Worm (Caenorhabditis elegans) whole organism, L3 larva: Measurements from ENCODE around the gene slc-9B.2.

Experiments used
- R02D3.7 ChIP-seq: fragments of 150-350 bp; optimal IDR thresholded peaks from 2 replicates; lab custom pipeline; 2014; ENCODE audit warnings: missing biosample characterization, missing genetic modification characterization
- ZK546.5 ChIP-seq: sonication (generic microtip); optimal IDR thresholded peaks from 2 replicates; lab custom pipeline; 2017; ENCODE audit warnings: missing biosample characterization, missing genetic modification characterization
- ceh-28 ChIP-seq: fragments of 150-350 bp; optimal IDR thresholded peaks from 2 replicates; lab custom pipeline; 2014; ENCODE audit warnings: missing biosample characterization, missing genetic modification reagents, missing genetic modification characterization
- ceh-82 ChIP-seq: fragments of 150-350 bp; optimal IDR thresholded peaks from 2 replicates; lab custom pipeline; 2014; ENCODE audit warnings: missing biosample characterization, missing genetic modification characterization
- ceh-9 ChIP-seq: sonication (generic microtip); optimal IDR thresholded peaks from 2 replicates; lab custom pipeline; 2018; ENCODE audit warnings: missing biosample characterization, missing genetic modification characterization
- daf-12 ChIP-seq: fragments of 150-350 bp; optimal IDR thresholded peaks from 2 replicates; lab custom pipeline; 2014; ENCODE audit warnings: missing biosample characterization, missing genetic modification reagents, missing genetic modification characterization
- egl-27 ChIP-seq: sonication (generic microtip); optimal IDR thresholded peaks from 4 replicates; lab custom pipeline; 2017; ENCODE audit warnings: missing biosample characterization, missing genetic modification reagents, missing genetic modification characterization
- elt-1 ChIP-seq: fragments of 150-350 bp; optimal IDR thresholded peaks from 2 replicates; lab custom pipeline; 2014; ENCODE audit warnings: missing biosample characterization, missing genetic modification characterization
- elt-2 ChIP-seq: sonication (generic microtip); optimal IDR thresholded peaks from 2 replicates; lab custom pipeline; 2016; ENCODE audit warnings: missing genetic modification reagents, mild to moderate bottlenecking, missing genetic modification characterization, missing compliant biosample characterization
- elt-3 ChIP-seq, 3 experiments: fragments of 150-350 bp in 1 of 3; sonication (generic microtip) in 2 of 3; optimal IDR thresholded peaks; 2 replicates in 2 of 3; 4 replicates in 1 of 3; lab custom pipeline; 2014 to 2017; ENCODE audit warnings: missing biosample characterization in 3 of 3, missing genetic modification characterization in 3 of 3
- eor-1 ChIP-seq, 2 experiments: fragments of 150-350 bp; optimal IDR thresholded peaks; 2 replicates each; lab custom pipeline; 2014 to 2018; ENCODE audit warnings: missing biosample characterization in 2 of 2, missing genetic modification characterization in 2 of 2
- fkh-2 ChIP-seq: fragments of 150-350 bp; optimal IDR thresholded peaks from 2 replicates; lab custom pipeline; 2014; ENCODE audit warnings: missing biosample characterization, missing genetic modification reagents, missing genetic modification characterization
- fos-1 ChIP-seq: fragments of 150-350 bp; optimal IDR thresholded peaks from 2 replicates; lab custom pipeline; 2014; ENCODE audit warnings: missing biosample characterization, missing genetic modification characterization
- hmg-11 ChIP-seq: sonication (generic microtip); optimal IDR thresholded peaks from 2 replicates; lab custom pipeline; 2016; ENCODE audit warnings: missing genetic modification characterization, missing compliant biosample characterization
- lin-15B ChIP-seq: fragments of 150-350 bp; optimal IDR thresholded peaks from 2 replicates; lab custom pipeline; 2014; ENCODE audit warnings: missing biosample characterization, missing genetic modification characterization
- lin-39 ChIP-seq: fragments of 150-350 bp; optimal IDR thresholded peaks from 2 replicates; lab custom pipeline; 2018; ENCODE audit warnings: missing biosample characterization, missing genetic modification reagents, missing genetic modification characterization
- lsy-12 ChIP-seq: sonication (generic microtip); optimal IDR thresholded peaks from 2 replicates; lab custom pipeline; 2016; ENCODE audit warnings: mild to moderate bottlenecking, missing genetic modification characterization, missing compliant biosample characterization
- mdl-1 ChIP-seq: fragments of 150-350 bp; optimal IDR thresholded peaks from 2 replicates; lab custom pipeline; 2014; ENCODE audit warnings: missing biosample characterization, missing genetic modification characterization
- mml-1 ChIP-seq: fragments of 150-350 bp; sonication (generic microtip); optimal IDR thresholded peaks from 3 replicates; lab custom pipeline; 2014; ENCODE audit warnings: missing biosample characterization, missing genetic modification characterization
- nfya-1 ChIP-seq: sonication (generic microtip); optimal IDR thresholded peaks from 2 replicates; lab custom pipeline; 2017; ENCODE audit warnings: missing genetic modification characterization, mild to moderate bottlenecking, missing compliant biosample characterization, antibody characterized with exemption, moderate library complexity; ENCODE audit not compliant: insufficient read depth
- nhr-11 ChIP-seq: fragments of 150-350 bp; optimal IDR thresholded peaks from 2 replicates; lab custom pipeline; 2014; ENCODE audit warnings: missing biosample characterization, missing genetic modification characterization
- nhr-25 ChIP-seq: sonication (generic microtip); optimal IDR thresholded peaks from 2 replicates; lab custom pipeline; 2017; ENCODE audit warnings: missing biosample characterization, missing genetic modification characterization
- nhr-28 ChIP-seq: fragments of 150-350 bp; optimal IDR thresholded peaks from 2 replicates; lab custom pipeline; 2014; ENCODE audit warnings: missing biosample characterization, missing genetic modification characterization
- nhr-43 ChIP-seq: sonication (generic microtip); optimal IDR thresholded peaks from 2 replicates; lab custom pipeline; 2016; ENCODE audit warnings: mild to moderate bottlenecking, missing genetic modification characterization, missing compliant biosample characterization; ENCODE audit not compliant: poor library complexity, severe bottlenecking
- nhr-67 ChIP-seq: fragments of 150-350 bp; optimal IDR thresholded peaks from 2 replicates; lab custom pipeline; 2014; ENCODE audit warnings: missing biosample characterization, missing genetic modification characterization
- nhr-76 ChIP-seq: fragments of 150-350 bp; sonication (generic microtip); optimal IDR thresholded peaks from 5 replicates; lab custom pipeline; 2014; ENCODE audit warnings: missing biosample characterization, missing genetic modification characterization
- nhr-77 ChIP-seq: fragments of 150-350 bp; optimal IDR thresholded peaks from 2 replicates; lab custom pipeline; 2014; ENCODE audit warnings: missing biosample characterization, missing genetic modification characterization
- pha-4 ChIP-seq: fragments of 150-350 bp; optimal IDR thresholded peaks from 2 replicates; lab custom pipeline; 2014; ENCODE audit warnings: missing biosample characterization, missing genetic modification reagents, missing genetic modification characterization
- pqm-1 ChIP-seq: fragments of 150-350 bp; optimal IDR thresholded peaks from 2 replicates; lab custom pipeline; 2017; ENCODE audit warnings: missing biosample characterization, missing genetic modification characterization, inconsistent platforms
- sea-2 ChIP-seq: fragments of 150-350 bp; sonication (generic microtip); optimal IDR thresholded peaks from 4 replicates; lab custom pipeline; 2014; ENCODE audit warnings: missing biosample characterization, missing genetic modification reagents, missing genetic modification characterization
- snpc-4 ChIP-seq: fragments of 150-350 bp; optimal IDR thresholded peaks from 2 replicates; lab custom pipeline; 2014; ENCODE audit warnings: missing biosample characterization, missing genetic modification characterization
- tbx-2 ChIP-seq: sonication (generic microtip); optimal IDR thresholded peaks from 2 replicates; lab custom pipeline; 2016; ENCODE audit warnings: mild to moderate bottlenecking, missing genetic modification characterization, missing compliant biosample characterization
- unc-39 ChIP-seq: sonication (generic microtip); optimal IDR thresholded peaks from 4 replicates; lab custom pipeline; 2017; ENCODE audit warnings: missing biosample characterization, missing genetic modification characterization
- unc-62 ChIP-seq: fragments of 150-350 bp; sonication (generic microtip); optimal IDR thresholded peaks from 4 replicates; lab custom pipeline; 2014; ENCODE audit warnings: missing biosample characterization, missing genetic modification reagents, missing genetic modification characterization
- zag-1 ChIP-seq: fragments of 150-350 bp; optimal IDR thresholded peaks from 2 replicates; lab custom pipeline; 2014; ENCODE audit warnings: missing biosample characterization, missing genetic modification characterization

The slc-9B.2 gene

ce11 chrV:16302439-16302838 lies 36.4 kb upstream of the slc-9B.2 start, which contains the start of the genes C31A11.13 and oac-6:
Gene C31A11.13 (minus strand): TSS chrV:16302551.
Gene oac-6 (plus strand): TSS chrV:16302717.
- TF ChIP-seq daf-12 (tag; lab: Kevin White, UChicago) (no peak), lin-15B (tag; lab: Kevin White, UChicago) (no peak), nhr-77 (tag; lab: Kevin White, UChicago) (no peak), nfya-1 (tag; lab: Kevin White, UChicago) (no peak), ceh-82 (tag; lab: Kevin White, UChicago) (no peak), ceh-9 (tag; lab: Kevin White, UChicago) (no peak), nhr-67 (tag; lab: Kevin White, UChicago) (no peak), tbx-2 (no peak), lin-39 (tag; lab: Kevin White, UChicago) (no peak), elt-2 (tag; lab: Kevin White, UChicago) (peak; percentile 58), pqm-1 (tag; lab: Kevin White, UChicago) (peak; percentile 60), hmg-11 (tag; lab: Kevin White, UChicago) (no peak), elt-3 (tag; optimal IDR thresholded peaks at IDR 0.05; lab: Kevin White, UChicago) (no peak), fkh-2 (tag; lab: Kevin White, UChicago) (no peak)
- TF ChIP-seq, all 47 proteins: peak for 2

- TF ChIP-seq lsy-12: no peak
- no peak for TF ChIP-seq unc-62 (GFP tag; lab: Kevin White, UChicago)
- TF ChIP-seq zag-1 (tag; lab: Kevin White, UChicago): no peak
- TF ChIP-seq ceh-28: no peak
- no peak for TF ChIP-seq ceh-82 (tag; lab: Kevin White, UChicago)
- no peak for TF ChIP-seq fos-1 (tag; lab: Kevin White, UChicago)
- TF ChIP-seq nhr-67 (tag; lab: Kevin White, UChicago): no peak
- no peak for TF ChIP-seq nhr-43
- no peak for TF ChIP-seq lin-39 (tag; lab: Kevin White, UChicago)
- TF ChIP-seq nhr-76 (tag; lab: Kevin White, UChicago): no peak
- TF ChIP-seq lin-15B (tag; lab: Kevin White, UChicago): no peak
- TF ChIP-seq hmg-11 (tag; lab: Kevin White, UChicago): no peak
Observed at ce11 chrV:16307253-16307652, 31.6 kb upstream of the slc-9B.2 start, which contains the start of gene srxa-7. Gene srxa-7 (plus strand): TSS chrV:16307553.

- TF ChIP-seq unc-62 (GFP tag; lab: Kevin White, UChicago) (no peak), nhr-28 (tag; lab: Kevin White, UChicago) (no peak), ceh-82 (tag; lab: Kevin White, UChicago) (no peak), egl-27 (tag; lab: Kevin White, UChicago) (no peak), sea-2 (no peak), fkh-2 (tag; lab: Kevin White, UChicago) (no peak)
Observed at ce11 chrV:16308343-16308742, 30.5 kb upstream of the slc-9B.2 start.

- peak; percentile 15 for TF ChIP-seq elt-2 (tag; lab: Kevin White, UChicago)
- TF ChIP-seq tbx-2: no peak
- no peak for TF ChIP-seq mml-1
- no peak for TF ChIP-seq lsy-12
- no peak for TF ChIP-seq snpc-4 (tag; lab: Kevin White, UChicago)
- TF ChIP-seq pha-4 (tag; lab: Kevin White, UChicago): no peak
- TF ChIP-seq nfya-1 (tag; lab: Kevin White, UChicago): no peak
Observed at ce11 chrV:16309523-16309922, 29.3 kb upstream of the slc-9B.2 start, which contains the start of gene oac-7. Gene oac-7 (plus strand): TSS chrV:16309805.

ce11 chrV:16315004-16315403 lies 23.8 kb upstream of the slc-9B.2 start, which contains the start of gene str-214:
Gene str-214 (plus strand): TSS chrV:16315304.
- TF ChIP-seq lin-15B (tag; lab: Kevin White, UChicago) (no peak), nhr-76 (tag; lab: Kevin White, UChicago) (no peak), ceh-9 (tag; lab: Kevin White, UChicago) (no peak), fos-1 (tag; lab: Kevin White, UChicago) (no peak), elt-2 (tag; lab: Kevin White, UChicago) (no peak), daf-12 (tag; lab: Kevin White, UChicago) (no peak)
- TF ChIP-seq, all 47 proteins: peak for 0

- TF ChIP-seq ceh-9 (tag; lab: Kevin White, UChicago) (no peak), egl-27 (tag; lab: Kevin White, UChicago) (no peak), ceh-82 (tag; lab: Kevin White, UChicago) (no peak), nhr-25 (tag; lab: Kevin White, UChicago) (no peak), ZK546.5 (tag; lab: Kevin White, UChicago) (no peak), elt-1 (tag; lab: Kevin White, UChicago) (no peak), unc-39 (tag; lab: Kevin White, UChicago) (no peak), tbx-2 (no peak), lin-39 (tag; lab: Kevin White, UChicago) (no peak), elt-2 (tag; lab: Kevin White, UChicago) (no peak), nhr-11 (no peak), nhr-77 (tag; lab: Kevin White, UChicago) (no peak), R02D3.7 (tag; lab: Kevin White, UChicago) (no peak), mdl-1 (no peak), nhr-28 (tag; lab: Kevin White, UChicago) (no peak), eor-1 (tag; optimal IDR thresholded peaks at IDR 0.05; lab: Kevin White, UChicago) (no peak)
Observed at ce11 chrV:16317244-16317643, 21.6 kb upstream of the slc-9B.2 start, which contains the start of gene srh-180. Gene srh-180 (plus strand): TSS chrV:16317544.
